Worm (Caenorhabditis elegans): Measurements from ENCODE around the gene Y41C4A.9.
A peak's percentile ranks its signal among the peaks of the same experiment; 100 is the strongest.

Y41C4A.9 gene

ce11 chrIII:11719400-11719875 is 993 bp upstream of the Y41C4A.9 start, which contains the start of the genes elb-1 and Y41C4A.11:
Gene elb-1 (minus strand): TSS chrIII:11719450.
Gene Y41C4A.11 (plus strand): TSS chrIII:11719860.
- TF ChIP-seq nhr-237 (tag; optimal IDR thresholded peaks at IDR 0.05) (peak; percentile 27), elt-3 (tag; optimal IDR thresholded peaks at IDR 0.05) (no peak), lsy-2 (tag; optimal IDR thresholded peaks at IDR 0.05) (peak; percentile 47), lin-13 (tag; optimal IDR thresholded peaks at IDR 0.05) (peak; percentile 46), mep-1 (tag; optimal IDR thresholded peaks at IDR 0.05) (peak; percentile 75), nhr-76 (tag; optimal IDR thresholded peaks at IDR 0.05) (no peak), pha-4 (tag; optimal IDR thresholded peaks at IDR 0.05) (peak; percentile 11), ceh-39 (tag; optimal IDR thresholded peaks at IDR 0.05) (peak; percentile 79), elt-1 (tag; optimal IDR thresholded peaks at IDR 0.05; ENCODE audit: borderline replicate concordance, insufficient read depth) (peak; percentile 71)

ce11 chrIII:11708722-11709121 is 9.7 kb downstream of the Y41C4A.9 start, which contains the start of gene Y41C4A.8:
Gene Y41C4A.8 (minus strand): TSS chrIII:11708822.
- TF ChIP-seq snpc-4 (tag; optimal IDR thresholded peaks at IDR 0.05) (no peak), ztf-11 (tag; optimal IDR thresholded peaks at IDR 0.05) (no peak)

- TF ChIP-seq ceh-39 (tag; optimal IDR thresholded peaks at IDR 0.05) (no peak), tbx-8 (GFP tag; optimal IDR thresholded peaks at IDR 0.05) (no peak), ces-1 (GFP tag; optimal IDR thresholded peaks at IDR 0.05) (no peak), nhr-12 (tag; optimal IDR thresholded peaks at IDR 0.05) (no peak)
Measured at ce11 chrIII:11706665-11707064, 11.8 kb downstream of the Y41C4A.9 start, which contains the start of gene col-96. Gene col-96 (minus strand): TSS chrIII:11706765.

ce11 chrIII:11705930-11706329 is 12.5 kb downstream of the Y41C4A.9 start:
- TF ChIP-seq lin-13 (tag; optimal IDR thresholded peaks at IDR 0.05) = no peak
- no peak for TF ChIP-seq nhr-2 (tag; optimal IDR thresholded peaks at IDR 0.05)
- no peak for TF ChIP-seq sem-2 (GFP tag; optimal IDR thresholded peaks at IDR 0.05)
- TF ChIP-seq pha-4 (tag; optimal IDR thresholded peaks at IDR 0.05) = no peak
- TF ChIP-seq unc-39 (tag; optimal IDR thresholded peaks at IDR 0.05) = no peak
- no peak for TF ChIP-seq elt-1 (tag; optimal IDR thresholded peaks at IDR 0.05; ENCODE audit: borderline replicate concordance, insufficient read depth)
- no peak for TF ChIP-seq snpc-4 (tag; optimal IDR thresholded peaks at IDR 0.05)
- TF ChIP-seq zip-8 (tag; optimal IDR thresholded peaks at IDR 0.05) = no peak

- no peak for TF ChIP-seq nhr-12 (tag; optimal IDR thresholded peaks at IDR 0.05)
- TF ChIP-seq ztf-11 (tag; optimal IDR thresholded peaks at IDR 0.05) = no peak
- peak; percentile 20 for TF ChIP-seq sptf-1 (tag; optimal IDR thresholded peaks at IDR 0.05)
- no peak for TF ChIP-seq blmp-1 (tag; optimal IDR thresholded peaks at IDR 0.05)
Measured at ce11 chrIII:11704377-11704978, 14.0 kb downstream of the Y41C4A.9 start.

ce11 chrIII:11703776-11704093 is 14.7 kb downstream of the Y41C4A.9 start, which contains the start of gene col-95:
Gene col-95 (plus strand): TSS chrIII:11703994.
- TF ChIP-seq ztf-11 (tag; optimal IDR thresholded peaks at IDR 0.05) (no peak), snpc-4 (tag; optimal IDR thresholded peaks at IDR 0.05) (no peak), ceh-43 (GFP tag; optimal IDR thresholded peaks at IDR 0.05) (no peak), nhr-237 (tag; optimal IDR thresholded peaks at IDR 0.05) (no peak), sem-2 (GFP tag; optimal IDR thresholded peaks at IDR 0.05) (no peak), ceh-83 (GFP tag; optimal IDR thresholded peaks at IDR 0.05) (no peak), nhr-76 (tag; optimal IDR thresholded peaks at IDR 0.05) (no peak), drap-1 (GFP tag; optimal IDR thresholded peaks at IDR 0.05) (no peak), ces-1 (GFP tag; optimal IDR thresholded peaks at IDR 0.05) (no peak), elt-1 (tag; optimal IDR thresholded peaks at IDR 0.05; ENCODE audit: borderline replicate concordance, insufficient read depth) (no peak), nhr-2 (tag; optimal IDR thresholded peaks at IDR 0.05) (no peak), lin-32 (GFP tag; optimal IDR thresholded peaks at IDR 0.05) (no peak), cnd-1 (tag; optimal IDR thresholded peaks at IDR 0.05) (no peak), ceh-39 (tag; optimal IDR thresholded peaks at IDR 0.05) (no peak), lsy-2 (tag; optimal IDR thresholded peaks at IDR 0.05) (no peak), elt-3 (tag; optimal IDR thresholded peaks at IDR 0.05) (no peak), unc-39 (tag; optimal IDR thresholded peaks at IDR 0.05) (no peak)
